Worm (Caenorhabditis elegans): ENCODE measurements around the gene W03F9.11.
A peak's percentile ranks its signal among the peaks of the same experiment; 100 is the strongest.

Gene W03F9.11

ce11 chrV:156044-156869, 15.1 kb upstream of the W03F9.11 start, which contains the start of gene ttb-1 (continued):
- TF ChIP-seq C38D4.7 (GFP tag; optimal IDR thresholded peaks at IDR 0.05): no peak
- no peak for TF ChIP-seq pros-1 (tag; optimal IDR thresholded peaks at IDR 0.05)
- peak; percentile 6 for TF ChIP-seq ceh-34 (tag; optimal IDR thresholded peaks at IDR 0.05)
- no peak for TF ChIP-seq lin-11 (tag; optimal IDR thresholded peaks at IDR 0.05)
- no peak for TF ChIP-seq dmd-4 (tag; optimal IDR thresholded peaks at IDR 0.05; ENCODE audit: borderline replicate concordance)
- no peak for TF ChIP-seq lim-6 (tag; optimal IDR thresholded peaks at IDR 0.05)
- no peak for TF ChIP-seq fkh-6 (tag; optimal IDR thresholded peaks at IDR 0.05)
- TF ChIP-seq ref-2 (tag; optimal IDR thresholded peaks at IDR 0.05): peak; percentile 68
- TF ChIP-seq fax-1 (tag; optimal IDR thresholded peaks at IDR 0.05): no peak
- TF ChIP-seq ets-4 (tag; optimal IDR thresholded peaks at IDR 0.05): peak; percentile 35
- TF ChIP-seq dve-1 (tag; optimal IDR thresholded peaks at IDR 0.05): no peak
- TF ChIP-seq ceh-45 (GFP tag; IDR thresholded peaks at IDR 0.05): no peak
- TF ChIP-seq rnt-1 (tag; optimal IDR thresholded peaks at IDR 0.05): peak; percentile 8
- TF ChIP-seq pat-9 (tag; optimal IDR thresholded peaks at IDR 0.05): no peak
- no peak for TF ChIP-seq nhr-232 (tag; optimal IDR thresholded peaks at IDR 0.05)
- no peak for TF ChIP-seq pha-2 (tag; optimal IDR thresholded peaks at IDR 0.05)
- no peak for TF ChIP-seq madf-2 (tag; optimal IDR thresholded peaks at IDR 0.05)
- TF ChIP-seq fkh-10 (GFP tag; optimal IDR thresholded peaks at IDR 0.05): no peak
- TF ChIP-seq hlh-13 (GFP tag; optimal IDR thresholded peaks at IDR 0.05): no peak
- no peak for TF ChIP-seq ceh-30 (tag; optimal IDR thresholded peaks at IDR 0.05)
- TF ChIP-seq C08G9.2 (tag; optimal IDR thresholded peaks at IDR 0.05): peak; percentile 83
- TF ChIP-seq nhr-11 (tag; optimal IDR thresholded peaks at IDR 0.05): no peak
- no peak for TF ChIP-seq K02D7.2 (tag; optimal IDR thresholded peaks at IDR 0.05)
- TF ChIP-seq tbx-2 (tag; optimal IDR thresholded peaks at IDR 0.05): peak; percentile 19
- no peak for TF ChIP-seq ttx-3 (tag; optimal IDR thresholded peaks at IDR 0.05)
- TF ChIP-seq unc-3 (GFP tag; conservative IDR thresholded peaks at IDR 0.05): no peak
- no peak for TF ChIP-seq unc-3 (tag; optimal IDR thresholded peaks at IDR 0.05)
- no peak for TF ChIP-seq syd-9 (tag; optimal IDR thresholded peaks at IDR 0.05)
- no peak for TF ChIP-seq sox-4 (tag; optimal IDR thresholded peaks at IDR 0.05)
- peak; percentile 67 for TF ChIP-seq tbx-7 (tag; optimal IDR thresholded peaks at IDR 0.05)
- TF ChIP-seq pag-3 (tag; optimal IDR thresholded peaks at IDR 0.05; ENCODE audit: borderline replicate concordance): no peak
- TF ChIP-seq eyg-1 (tag; optimal IDR thresholded peaks at IDR 0.05): no peak
- no peak for TF ChIP-seq K09A11.1 (tag; optimal IDR thresholded peaks at IDR 0.05; ENCODE audit: insufficient read depth)
- no peak for TF ChIP-seq ceh-24 (tag; optimal IDR thresholded peaks at IDR 0.05)
- TF ChIP-seq T23F11.4 (GFP tag; optimal IDR thresholded peaks at IDR 0.05): no peak
- TF ChIP-seq unc-42 (tag; optimal IDR thresholded peaks at IDR 0.05): peak; percentile 39
- TF ChIP-seq unc-55 (GFP tag; optimal IDR thresholded peaks at IDR 0.05): no peak
- no peak for TF ChIP-seq hlh-15 (tag; optimal IDR thresholded peaks at IDR 0.05)
- TF ChIP-seq gmeb-2 (tag; optimal IDR thresholded peaks at IDR 0.05): no peak
- TF ChIP-seq elt-2 (tag; optimal IDR thresholded peaks at IDR 0.05): peak; percentile 23
- no peak for TF ChIP-seq Y22D7AL.16 (tag; optimal IDR thresholded peaks at IDR 0.05)

- TF ChIP-seq odd-2 (tag; optimal IDR thresholded peaks at IDR 0.05) (no peak), pat-9 (tag; optimal IDR thresholded peaks at IDR 0.05) (no peak), fkh-6 (tag; optimal IDR thresholded peaks at IDR 0.05) (peak; percentile 31), ceh-18 (tag; optimal IDR thresholded peaks at IDR 0.05) (peak; percentile 27), hlh-30 (tag; optimal IDR thresholded peaks at IDR 0.05; ENCODE audit: insufficient read depth) (peak; percentile 67), dmd-4 (tag; optimal IDR thresholded peaks at IDR 0.05; ENCODE audit: borderline replicate concordance) (no peak), eyg-1 (tag; optimal IDR thresholded peaks at IDR 0.05) (no peak), sdc-2 (tag; optimal IDR thresholded peaks at IDR 0.05) (peak; percentile 61), ceh-45 (GFP tag; IDR thresholded peaks at IDR 0.05) (no peak), lim-6 (tag; optimal IDR thresholded peaks at IDR 0.05) (no peak), ceh-48 (tag; optimal IDR thresholded peaks at IDR 0.05) (no peak), tbx-2 (tag; optimal IDR thresholded peaks at IDR 0.05) (peak; percentile 56), ceh-31 (tag; optimal IDR thresholded peaks at IDR 0.05) (peak; percentile 54), ref-2 (tag; optimal IDR thresholded peaks at IDR 0.05) (peak; percentile 58), pax-1 (tag; optimal IDR thresholded peaks at IDR 0.05) (no peak), T23F11.4 (GFP tag; optimal IDR thresholded peaks at IDR 0.05) (no peak), fkh-10 (GFP tag; optimal IDR thresholded peaks at IDR 0.05) (no peak), ceh-22 (tag; optimal IDR thresholded peaks at IDR 0.05) (no peak), ceh-19 (GFP tag; optimal IDR thresholded peaks at IDR 0.05) (no peak), ceh-2 (tag; optimal IDR thresholded peaks at IDR 0.05) (peak; percentile 38), hlh-15 (tag; optimal IDR thresholded peaks at IDR 0.05) (no peak), elt-2 (tag; optimal IDR thresholded peaks at IDR 0.05) (no peak)
These were observed 14.1 kb upstream of the W03F9.11 start for ce11 chrV:155215-155614.

All from whole organism, late embryonic.